Worm (Caenorhabditis elegans) whole organism, L3 larva: ENCODE data around the gene acp-5.

ENCODE experiments used
- ZK546.5 ChIP-seq: sonication (generic microtip); optimal IDR thresholded peaks from 2 replicates; lab custom pipeline; 2017; ENCODE audit warnings: missing biosample characterization, missing genetic modification characterization
- aly-2 ChIP-seq: fragments of 150-350 bp; optimal IDR thresholded peaks from 2 replicates; lab custom pipeline; 2014; ENCODE audit warnings: missing biosample characterization, missing genetic modification characterization
- ama-1 ChIP-seq: fragments of 150-350 bp; optimal IDR thresholded peaks from 2 replicates; lab custom pipeline; 2018
- ceh-82 ChIP-seq: fragments of 150-350 bp; optimal IDR thresholded peaks from 2 replicates; lab custom pipeline; 2014; ENCODE audit warnings: missing biosample characterization, missing genetic modification characterization
- ceh-9 ChIP-seq: sonication (generic microtip); optimal IDR thresholded peaks from 2 replicates; lab custom pipeline; 2018; ENCODE audit warnings: missing biosample characterization, missing genetic modification characterization
- daf-12 ChIP-seq: fragments of 150-350 bp; optimal IDR thresholded peaks from 2 replicates; lab custom pipeline; 2014; ENCODE audit warnings: missing biosample characterization, missing genetic modification reagents, missing genetic modification characterization
- egl-27 ChIP-seq: sonication (generic microtip); optimal IDR thresholded peaks from 4 replicates; lab custom pipeline; 2017; ENCODE audit warnings: missing biosample characterization, missing genetic modification reagents, missing genetic modification characterization
- egl-5 ChIP-seq: fragments of 150-350 bp; optimal IDR thresholded peaks from 2 replicates; lab custom pipeline; 2017; ENCODE audit warnings: missing biosample characterization, missing genetic modification reagents, missing genetic modification characterization, inconsistent platforms
- elt-1 ChIP-seq: fragments of 150-350 bp; optimal IDR thresholded peaks from 2 replicates; lab custom pipeline; 2014; ENCODE audit warnings: missing biosample characterization, missing genetic modification characterization
- elt-2 ChIP-seq: sonication (generic microtip); optimal IDR thresholded peaks from 2 replicates; lab custom pipeline; 2016; ENCODE audit warnings: missing genetic modification reagents, mild to moderate bottlenecking, missing genetic modification characterization, missing compliant biosample characterization
- elt-3 ChIP-seq, 3 experiments: fragments of 150-350 bp in 1 of 3; sonication (generic microtip) in 2 of 3; optimal IDR thresholded peaks; 2 replicates in 2 of 3; 4 replicates in 1 of 3; lab custom pipeline; 2014 to 2017; ENCODE audit warnings: missing biosample characterization in 3 of 3, missing genetic modification characterization in 3 of 3
- eor-1 ChIP-seq, 2 experiments: fragments of 150-350 bp; optimal IDR thresholded peaks; 2 replicates each; lab custom pipeline; 2014 to 2018; ENCODE audit warnings: missing biosample characterization in 2 of 2, missing genetic modification characterization in 2 of 2
- fkh-2 ChIP-seq: fragments of 150-350 bp; optimal IDR thresholded peaks from 2 replicates; lab custom pipeline; 2014; ENCODE audit warnings: missing biosample characterization, missing genetic modification reagents, missing genetic modification characterization
- fos-1 ChIP-seq: fragments of 150-350 bp; optimal IDR thresholded peaks from 2 replicates; lab custom pipeline; 2014; ENCODE audit warnings: missing biosample characterization, missing genetic modification characterization
- hmg-11 ChIP-seq: sonication (generic microtip); optimal IDR thresholded peaks from 2 replicates; lab custom pipeline; 2016; ENCODE audit warnings: missing genetic modification characterization, missing compliant biosample characterization
- jun-1 ChIP-seq: fragments of 150-350 bp; optimal IDR thresholded peaks from 2 replicates; lab custom pipeline; 2014; ENCODE audit warnings: missing biosample characterization, missing genetic modification reagents, missing genetic modification characterization
- lin-15B ChIP-seq: fragments of 150-350 bp; optimal IDR thresholded peaks from 2 replicates; lab custom pipeline; 2014; ENCODE audit warnings: missing biosample characterization, missing genetic modification characterization
- lin-39 ChIP-seq: fragments of 150-350 bp; optimal IDR thresholded peaks from 2 replicates; lab custom pipeline; 2018; ENCODE audit warnings: missing biosample characterization, missing genetic modification reagents, missing genetic modification characterization
- lsy-12 ChIP-seq: sonication (generic microtip); optimal IDR thresholded peaks from 2 replicates; lab custom pipeline; 2016; ENCODE audit warnings: mild to moderate bottlenecking, missing genetic modification characterization, missing compliant biosample characterization
- mdl-1 ChIP-seq: fragments of 150-350 bp; optimal IDR thresholded peaks from 2 replicates; lab custom pipeline; 2014; ENCODE audit warnings: missing biosample characterization, missing genetic modification characterization
- nfya-1 ChIP-seq: sonication (generic microtip); optimal IDR thresholded peaks from 2 replicates; lab custom pipeline; 2017; ENCODE audit warnings: missing genetic modification characterization, mild to moderate bottlenecking, missing compliant biosample characterization, antibody characterized with exemption, moderate library complexity; ENCODE audit not compliant: insufficient read depth
- nhr-11 ChIP-seq: fragments of 150-350 bp; optimal IDR thresholded peaks from 2 replicates; lab custom pipeline; 2014; ENCODE audit warnings: missing biosample characterization, missing genetic modification characterization
- nhr-12 ChIP-seq: fragments of 150-350 bp; optimal IDR thresholded peaks from 2 replicates; lab custom pipeline; 2014; ENCODE audit warnings: missing biosample characterization, missing genetic modification characterization
- nhr-23 ChIP-seq: fragments of 150-350 bp; optimal IDR thresholded peaks from 2 replicates; lab custom pipeline; 2014; ENCODE audit warnings: missing biosample characterization, missing genetic modification reagents, missing genetic modification characterization
- nhr-237 ChIP-seq: fragments of 150-350 bp; optimal IDR thresholded peaks from 2 replicates; lab custom pipeline; 2014; ENCODE audit warnings: missing biosample characterization, missing genetic modification characterization
- nhr-25 ChIP-seq: sonication (generic microtip); optimal IDR thresholded peaks from 2 replicates; lab custom pipeline; 2017; ENCODE audit warnings: missing biosample characterization, missing genetic modification characterization
- nhr-28 ChIP-seq: fragments of 150-350 bp; optimal IDR thresholded peaks from 2 replicates; lab custom pipeline; 2014; ENCODE audit warnings: missing biosample characterization, missing genetic modification characterization
- nhr-43 ChIP-seq: sonication (generic microtip); optimal IDR thresholded peaks from 2 replicates; lab custom pipeline; 2016; ENCODE audit warnings: mild to moderate bottlenecking, missing genetic modification characterization, missing compliant biosample characterization; ENCODE audit not compliant: poor library complexity, severe bottlenecking
- nhr-67 ChIP-seq: fragments of 150-350 bp; optimal IDR thresholded peaks from 2 replicates; lab custom pipeline; 2014; ENCODE audit warnings: missing biosample characterization, missing genetic modification characterization
- nhr-76 ChIP-seq: fragments of 150-350 bp; sonication (generic microtip); optimal IDR thresholded peaks from 5 replicates; lab custom pipeline; 2014; ENCODE audit warnings: missing biosample characterization, missing genetic modification characterization
- nhr-77 ChIP-seq: fragments of 150-350 bp; optimal IDR thresholded peaks from 2 replicates; lab custom pipeline; 2014; ENCODE audit warnings: missing biosample characterization, missing genetic modification characterization
- pha-4 ChIP-seq: fragments of 150-350 bp; optimal IDR thresholded peaks from 2 replicates; lab custom pipeline; 2014; ENCODE audit warnings: missing biosample characterization, missing genetic modification reagents, missing genetic modification characterization
- pqm-1 ChIP-seq: fragments of 150-350 bp; optimal IDR thresholded peaks from 2 replicates; lab custom pipeline; 2017; ENCODE audit warnings: missing biosample characterization, missing genetic modification characterization, inconsistent platforms
- sea-2 ChIP-seq: fragments of 150-350 bp; sonication (generic microtip); optimal IDR thresholded peaks from 4 replicates; lab custom pipeline; 2014; ENCODE audit warnings: missing biosample characterization, missing genetic modification reagents, missing genetic modification characterization
- skn-1 ChIP-seq: fragments of 150-350 bp; optimal IDR thresholded peaks from 2 replicates; lab custom pipeline; 2014; ENCODE audit warnings: missing biosample characterization, missing genetic modification characterization
- snpc-4 ChIP-seq: fragments of 150-350 bp; optimal IDR thresholded peaks from 2 replicates; lab custom pipeline; 2014; ENCODE audit warnings: missing biosample characterization, missing genetic modification characterization
- tbx-2 ChIP-seq: sonication (generic microtip); optimal IDR thresholded peaks from 2 replicates; lab custom pipeline; 2016; ENCODE audit warnings: mild to moderate bottlenecking, missing genetic modification characterization, missing compliant biosample characterization
- unc-39 ChIP-seq: sonication (generic microtip); optimal IDR thresholded peaks from 4 replicates; lab custom pipeline; 2017; ENCODE audit warnings: missing biosample characterization, missing genetic modification characterization
- unc-62 ChIP-seq: fragments of 150-350 bp; sonication (generic microtip); optimal IDR thresholded peaks from 4 replicates; lab custom pipeline; 2014; ENCODE audit warnings: missing biosample characterization, missing genetic modification reagents, missing genetic modification characterization
- zag-1 ChIP-seq: fragments of 150-350 bp; optimal IDR thresholded peaks from 2 replicates; lab custom pipeline; 2014; ENCODE audit warnings: missing biosample characterization, missing genetic modification characterization
- ztf-11 ChIP-seq: fragments of 150-350 bp; optimal IDR thresholded peaks from 2 replicates; lab custom pipeline; 2014; ENCODE audit warnings: missing biosample characterization, missing genetic modification characterization

acp-5 gene

DNA sequence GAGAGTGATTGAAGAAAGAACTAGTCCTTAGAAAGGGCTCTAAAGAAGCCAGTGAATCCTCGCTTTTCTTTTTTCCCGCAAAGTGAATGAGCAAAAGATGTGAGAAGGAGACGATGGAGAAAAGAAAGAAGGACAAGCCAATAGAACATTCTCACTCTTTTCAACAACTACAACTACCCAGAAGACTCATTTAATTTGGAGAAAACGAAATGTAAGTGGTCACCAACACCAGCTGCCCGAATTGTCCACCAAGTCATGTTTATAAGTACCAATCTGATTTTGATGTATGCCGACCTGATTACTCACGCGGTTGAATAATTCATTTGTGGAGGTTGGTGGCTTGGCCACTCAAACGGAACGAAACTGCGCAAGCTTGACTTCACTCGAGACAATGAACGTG is 26.7 kb upstream of the acp-5 start:
- TF ChIP-seq nhr-25, result no peak
- no peak for TF ChIP-seq eor-1 (tag; optimal IDR thresholded peaks at IDR 0.05; lab: Kevin White, UChicago)
- no peak for TF ChIP-seq egl-5 (tag; lab: Kevin White, UChicago)
- TF ChIP-seq unc-39 (tag; lab: Kevin White, UChicago), result no peak
- no peak for TF ChIP-seq tbx-2 (tag; lab: Kevin White, UChicago)

DNA sequence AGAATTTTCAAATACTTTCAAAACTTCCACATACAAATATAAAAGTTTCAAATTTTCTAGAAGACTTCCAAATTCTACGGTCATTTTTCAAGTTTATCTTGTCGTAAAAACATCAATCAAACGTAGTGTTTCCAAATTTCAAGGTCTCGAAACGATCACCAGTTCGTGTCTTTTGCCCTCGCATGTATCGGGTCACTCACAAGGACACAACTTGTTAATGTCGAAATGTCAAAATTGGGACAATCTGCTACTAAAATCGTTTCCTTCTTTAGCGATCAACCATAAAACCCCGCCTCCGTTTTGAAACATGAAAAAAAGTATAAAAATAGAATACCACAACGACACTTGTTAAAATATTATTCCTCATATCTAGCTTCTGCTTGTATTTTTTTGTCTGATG is 25.7 kb upstream of the acp-5 start:
- TF ChIP-seq jun-1 (tag; lab: Kevin White, UChicago), result no peak
- TF ChIP-seq snpc-4, result no peak
- peak; percentile 46 for TF ChIP-seq unc-62 (GFP tag; lab: Kevin White, UChicago)
- TF ChIP-seq nhr-23 (tag; lab: Kevin White, UChicago), result peak; percentile 24
- no peak for TF ChIP-seq ceh-82 (tag; lab: Kevin White, UChicago)
- TF ChIP-seq nhr-25, result peak; percentile 91
- TF ChIP-seq nhr-77 (tag; lab: Kevin White, UChicago), result no peak
- no peak for TF ChIP-seq tbx-2 (tag; lab: Kevin White, UChicago)
- no peak for TF ChIP-seq pha-4 (tag; lab: Kevin White, UChicago)
- TF ChIP-seq fos-1 (tag; lab: Kevin White, UChicago), result no peak
- no peak for TF ChIP-seq nhr-11 (tag; lab: Kevin White, UChicago)
- no peak for TF ChIP-seq mdl-1
- TF ChIP-seq, all 47 proteins: peak for 3

DNA sequence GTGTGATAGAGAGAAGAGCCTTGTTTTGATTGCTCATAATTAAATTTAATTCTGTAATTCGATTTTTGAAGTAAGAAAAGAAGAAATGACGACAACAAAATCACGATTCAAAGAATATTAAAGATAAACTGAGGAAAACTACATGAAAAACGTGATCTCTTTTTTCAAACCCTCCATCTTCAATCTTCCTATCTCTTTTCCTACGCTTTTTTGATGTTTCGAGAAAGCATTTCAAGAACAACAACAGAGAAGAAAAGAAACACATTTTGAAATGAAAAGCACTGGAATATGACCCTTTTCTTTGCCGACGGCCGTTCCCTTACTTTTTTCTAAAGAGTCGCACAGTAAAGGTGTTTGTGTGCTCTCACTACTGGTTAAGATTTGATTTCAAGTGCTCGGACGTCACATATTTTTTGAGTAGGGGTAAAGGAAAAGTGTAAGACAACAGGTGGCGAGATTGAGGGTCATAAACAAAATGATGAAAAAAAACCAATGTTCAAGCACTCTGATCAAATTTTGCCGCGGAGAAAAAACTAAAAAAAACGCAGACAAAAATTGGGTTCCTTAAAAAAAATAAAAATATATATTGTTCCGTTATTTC is 23.3 kb upstream of the acp-5 start, which contains the start of gene F13D11.3:
F13D11.3 (minus strand) TSS at position 51 of the 601 bp plus-strand sequence.
- peak; percentile 2 for TF ChIP-seq nfya-1 (tag; lab: Kevin White, UChicago)
- TF ChIP-seq egl-27 (tag; lab: Kevin White, UChicago), result no peak
- TF ChIP-seq lsy-12 (tag; lab: Kevin White, UChicago), result no peak
- TF ChIP-seq pha-4 (tag; lab: Kevin White, UChicago), result peak; percentile 40
- TF ChIP-seq, all 47 proteins: peak for 2

DNA sequence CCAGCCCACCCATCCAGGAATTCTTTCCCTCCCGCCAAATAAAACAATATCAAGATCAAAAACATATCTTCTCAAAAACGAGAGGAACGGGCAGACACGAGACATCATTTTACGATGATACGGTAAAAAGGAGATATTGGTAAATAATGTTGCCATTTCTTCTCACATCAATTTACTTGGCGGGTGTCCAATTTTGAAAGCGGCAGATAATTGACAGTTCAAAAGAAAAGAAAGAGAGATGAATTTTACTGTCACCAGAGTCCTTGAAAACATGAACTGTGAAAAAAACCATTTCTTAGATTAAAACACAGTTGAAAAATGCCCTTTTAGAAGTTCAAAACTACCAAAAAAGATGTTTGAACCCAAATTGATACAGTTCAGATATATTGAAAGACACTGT is 18.6 kb upstream of the acp-5 start:
- TF ChIP-seq elt-1 (tag; lab: Kevin White, UChicago), result peak; percentile 9
- TF ChIP-seq zag-1 (tag; lab: Kevin White, UChicago), result no peak
- peak; percentile 85 for TF ChIP-seq nhr-25
- no peak for TF ChIP-seq ztf-11 (tag; lab: Kevin White, UChicago)
- peak; percentile 17 for TF ChIP-seq mdl-1

DNA sequence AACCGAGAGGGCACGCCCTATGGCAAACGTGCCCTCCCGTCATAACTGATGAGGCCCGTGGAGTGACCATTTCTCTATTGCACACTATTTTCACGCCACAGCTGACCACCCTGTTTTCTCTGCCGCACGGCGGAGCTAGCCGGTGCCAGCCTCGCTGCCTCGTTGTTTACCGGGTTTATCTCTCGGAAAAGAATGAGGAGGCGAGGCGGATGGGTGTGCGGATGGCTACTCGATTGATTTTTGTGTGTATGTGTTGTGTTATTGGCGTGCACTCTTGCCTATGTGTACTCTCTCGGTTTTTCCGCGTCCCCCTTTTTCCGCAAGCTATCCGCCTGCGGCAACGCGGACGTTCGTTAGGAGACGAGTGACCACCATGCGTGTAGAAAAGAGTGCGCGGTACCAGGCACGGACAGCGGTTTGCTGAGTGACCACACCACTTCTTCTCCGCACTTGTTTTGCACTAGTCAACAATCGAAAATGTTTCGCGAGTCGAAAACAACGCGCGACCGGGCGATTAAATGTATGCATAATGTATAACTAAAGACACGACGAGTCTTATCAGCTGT is 17.2 kb upstream of the acp-5 start:
- TF ChIP-seq sea-2 (peak; percentile 99), ZK546.5 (no peak), ztf-11 (tag; lab: Kevin White, UChicago) (no peak), hmg-11 (peak; percentile 83), nhr-237 (tag; lab: Kevin White, UChicago) (no peak), tbx-2 (tag; lab: Kevin White, UChicago) (peak; percentile 79), ceh-9 (tag; lab: Kevin White, UChicago) (no peak), nhr-12 (tag; lab: Kevin White, UChicago) (no peak), nhr-67 (tag; lab: Kevin White, UChicago) (no peak), lin-15B (no peak), nhr-43 (tag; lab: Kevin White, UChicago) (peak; percentile 89), nhr-25 (no peak), skn-1 (no peak), daf-12 (tag; lab: Kevin White, UChicago) (no peak), nhr-76 (no peak), egl-27 (tag; lab: Kevin White, UChicago) (no peak), fkh-2 (tag; lab: Kevin White, UChicago) (peak; percentile 72), aly-2 (tag; lab: Kevin White, UChicago) (no peak), lin-39 (tag; lab: Kevin White, UChicago) (peak; percentile 80), elt-3 (tag; optimal IDR thresholded peaks at IDR 0.05; lab: Kevin White, UChicago) (no peak), zag-1 (tag; lab: Kevin White, UChicago) (no peak), pqm-1 (tag; lab: Kevin White, UChicago) (peak; percentile 24), egl-5 (tag; lab: Kevin White, UChicago) (peak; percentile 94), lsy-12 (tag; lab: Kevin White, UChicago) (no peak), jun-1 (tag; lab: Kevin White, UChicago) (peak; percentile 5), ceh-82 (tag; lab: Kevin White, UChicago) (no peak), ama-1 (lab: Kevin White, UChicago) (no peak), snpc-4 (no peak), elt-1 (tag; lab: Kevin White, UChicago) (no peak), elt-2 (peak; percentile 19), nhr-28 (tag; lab: Kevin White, UChicago) (no peak), unc-39 (tag; lab: Kevin White, UChicago) (no peak), eor-1 (tag; optimal IDR thresholded peaks at IDR 0.05; lab: Kevin White, UChicago) (no peak), unc-62 (GFP tag; lab: Kevin White, UChicago) (peak; percentile 69), nhr-77 (tag; lab: Kevin White, UChicago) (no peak), mdl-1 (peak; percentile 45)
